Worm (Caenorhabditis elegans) whole organism, early embryonic: ENCODE data around the gene epic-2.

Source experiments
- B0310.2 ChIP-seq: sonication (generic microtip); optimal IDR thresholded peaks from 2 replicates; lab custom pipeline; 2016; ENCODE audit warnings: mild to moderate bottlenecking, missing genetic modification characterization, missing compliant biosample characterization
- F13C5.2 ChIP-seq: sonication (generic microtip); optimal IDR thresholded peaks from 2 replicates; lab custom pipeline; 2017; ENCODE audit warnings: mild to moderate bottlenecking, missing genetic modification characterization, inconsistent platforms, missing compliant biosample characterization
- aly-1 ChIP-seq: sonication (generic microtip); optimal IDR thresholded peaks from 2 replicates; lab custom pipeline; 2016; ENCODE audit warnings: missing genetic modification characterization, missing compliant biosample characterization
- ama-1 ChIP-seq: fragments of 150-350 bp; optimal IDR thresholded peaks from 2 replicates; lab custom pipeline; 2014
- ceh-13 ChIP-seq: fragments of 200-800 bp; sonication (Bioruptor generic); optimal IDR thresholded peaks from 2 replicates; lab custom pipeline; 2018; ENCODE audit warnings: mild to moderate bottlenecking, missing genetic modification characterization, missing compliant biosample characterization
- ceh-36 ChIP-seq: sonication (generic microtip); optimal IDR thresholded peaks from 2 replicates; lab custom pipeline; 2016; ENCODE audit warnings: missing genetic modification characterization, inconsistent platforms, missing compliant biosample characterization
- ets-7 ChIP-seq: sonication (generic microtip); optimal IDR thresholded peaks from 2 replicates; lab custom pipeline; 2016; ENCODE audit warnings: missing genotype, missing genetic modification characterization, missing compliant biosample characterization
- flt-1 ChIP-seq: fragments of 200-800 bp; sonication (Bioruptor generic); IDR thresholded peaks from 2 replicates; pipeline ENCODE4 v1.3.6; 2022; ENCODE audit warnings: missing genetic modification characterization, missing compliant biosample characterization
- hmbx-1 ChIP-seq: sonication (generic microtip); optimal IDR thresholded peaks from 2 replicates; lab custom pipeline; 2016; ENCODE audit warnings: mild to moderate bottlenecking, missing genetic modification characterization, missing compliant biosample characterization
- hmg-4 ChIP-seq: fragments of 200-800 bp; sonication (Bioruptor generic); optimal IDR thresholded peaks from 2 replicates; lab custom pipeline; 2018; ENCODE audit warnings: mild to moderate bottlenecking, missing genetic modification characterization, missing compliant biosample characterization
- hnd-1 ChIP-seq: sonication (generic microtip); optimal IDR thresholded peaks from 2 replicates; lab custom pipeline; 2016; ENCODE audit warnings: missing genetic modification characterization, missing compliant biosample characterization
- pes-1 ChIP-seq: fragments of 200-800 bp; sonication (Bioruptor generic); IDR thresholded peaks from 2 replicates; pipeline ENCODE4 v1.3.6; 2022; ENCODE audit warnings: missing genetic modification reagents, missing genetic modification characterization, missing compliant biosample characterization
- scrt-1 ChIP-seq: fragments of 200-800 bp; sonication (Bioruptor generic); IDR thresholded peaks from 2 replicates; pipeline ENCODE4 v1.3.6; 2022; ENCODE audit warnings: missing genetic modification characterization, missing compliant biosample characterization
- sea-1 ChIP-seq: fragments of 200-800 bp; sonication (Bioruptor generic); conservative IDR thresholded peaks from 2 replicates; pipeline ENCODE4 v1.3.6; 2022; ENCODE audit warnings: missing genetic modification characterization, missing compliant biosample characterization
- tbx-11 ChIP-seq: fragments of 200-800 bp; sonication (Bioruptor generic); IDR thresholded peaks from 2 replicates; pipeline ENCODE4 v1.3.6; 2022; ENCODE audit warnings: missing genetic modification characterization, missing compliant biosample characterization
- tbx-37 ChIP-seq: fragments of 200-800 bp; sonication (Bioruptor generic); conservative IDR thresholded peaks from 2 replicates; pipeline ENCODE4 v1.3.6; 2022; ENCODE audit warnings: missing genetic modification reagents, missing genetic modification characterization, missing compliant biosample characterization
- tra-4 ChIP-seq: sonication (generic microtip); optimal IDR thresholded peaks from 2 replicates; lab custom pipeline; 2017; ENCODE audit warnings: missing genetic modification characterization, missing compliant biosample characterization

epic-2 gene

ce11 chrIV:1715705-1716104 is 4.9 kb upstream of the epic-2 start:
- TF ChIP-seq sea-1, result no peak
- no peak for TF ChIP-seq tbx-11
- TF ChIP-seq hmg-4, result no peak
- no peak for TF ChIP-seq hnd-1 (tag; lab: Kevin White, UChicago)
- TF ChIP-seq scrt-1 (GFP tag; lab: Robert Waterston, UW), result no peak
- no peak for TF ChIP-seq tra-4 (tag; lab: Kevin White, UChicago)
- TF ChIP-seq ets-7 (tag; lab: Kevin White, UChicago), result no peak
- no peak for TF ChIP-seq B0310.2 (tag; lab: Kevin White, UChicago)
- TF ChIP-seq ceh-13 (GFP tag; lab: Kevin White, UChicago), result no peak

- TF ChIP-seq tra-4 (tag; lab: Kevin White, UChicago), result no peak
- no peak for TF ChIP-seq tbx-37 (GFP tag; lab: Robert Waterston, UW)
- TF ChIP-seq ceh-36, result no peak
- TF ChIP-seq aly-1 (tag; lab: Kevin White, UChicago), result no peak
- no peak for TF ChIP-seq ama-1 (lab: Kevin White, UChicago)
- TF ChIP-seq hmbx-1 (tag; lab: Kevin White, UChicago), result no peak
- TF ChIP-seq flt-1 (GFP tag; lab: Robert Waterston, UW), result peak; percentile 43; the same call in 1 of the 2 replicates
- TF ChIP-seq pes-1 (GFP tag; lab: Robert Waterston, UW), result no peak
Measured at ce11 chrIV:1721610-1722009, 1.0 kb downstream of the epic-2 start.

ce11 chrIV:1722463-1722862 is 1.9 kb downstream of the epic-2 start:
- TF ChIP-seq pes-1 (GFP tag; lab: Robert Waterston, UW), result peak; percentile 48; the same call in 1 of the 2 replicates

- no peak for TF ChIP-seq pes-1 (GFP tag; lab: Robert Waterston, UW)
- no peak for TF ChIP-seq aly-1 (tag; lab: Kevin White, UChicago)
- no peak for TF ChIP-seq tbx-11
- TF ChIP-seq sea-1, result no peak
- no peak for TF ChIP-seq hmg-4
- TF ChIP-seq scrt-1 (GFP tag; lab: Robert Waterston, UW), result no peak
- no peak for TF ChIP-seq tra-4 (tag; lab: Kevin White, UChicago)
- no peak for TF ChIP-seq ceh-13 (GFP tag; lab: Kevin White, UChicago)
- TF ChIP-seq F13C5.2 (tag; lab: Kevin White, UChicago), result no peak
- no peak for TF ChIP-seq ceh-36
- TF ChIP-seq ets-7 (tag; lab: Kevin White, UChicago), result no peak
- no peak for TF ChIP-seq tbx-37 (GFP tag; lab: Robert Waterston, UW)
- TF ChIP-seq ama-1 (lab: Kevin White, UChicago), result no peak
Measured at ce11 chrIV:1722953-1723352, 2.4 kb downstream of the epic-2 start.

- TF ChIP-seq hmbx-1 (tag; lab: Kevin White, UChicago) (no peak), ama-1 (lab: Kevin White, UChicago) (no peak), hmg-4 (no peak), aly-1 (tag; lab: Kevin White, UChicago) (no peak), pes-1 (GFP tag; lab: Robert Waterston, UW) (no peak), flt-1 (GFP tag; lab: Robert Waterston, UW) (no peak), F13C5.2 (tag; lab: Kevin White, UChicago) (no peak), ets-7 (tag; lab: Kevin White, UChicago) (no peak), tbx-11 (no peak), hnd-1 (tag; lab: Kevin White, UChicago) (no peak), tra-4 (tag; lab: Kevin White, UChicago) (no peak), ceh-13 (GFP tag; lab: Kevin White, UChicago) (no peak), sea-1 (no peak), scrt-1 (GFP tag; lab: Robert Waterston, UW) (no peak), ceh-36 (no peak), tbx-37 (GFP tag; lab: Robert Waterston, UW) (no peak)
Measured at ce11 chrIV:1724283-1724682, 3.7 kb downstream of the epic-2 start, which contains the start of gene epic-3. TSS of gene epic-3 (minus strand) at chrIV:1724383.

- TF ChIP-seq tbx-11, result no peak
- no peak for TF ChIP-seq pes-1 (GFP tag; lab: Robert Waterston, UW)
- no peak for TF ChIP-seq hnd-1 (tag; lab: Kevin White, UChicago)
- TF ChIP-seq ceh-36, result no peak
- no peak for TF ChIP-seq hmbx-1 (tag; lab: Kevin White, UChicago)
- TF ChIP-seq B0310.2 (tag; lab: Kevin White, UChicago), result no peak
- no peak for TF ChIP-seq scrt-1 (GFP tag; lab: Robert Waterston, UW)
- TF ChIP-seq tbx-37 (GFP tag; lab: Robert Waterston, UW), result no peak
- no peak for TF ChIP-seq ama-1 (lab: Kevin White, UChicago)
- TF ChIP-seq flt-1 (GFP tag; lab: Robert Waterston, UW), result no peak
- TF ChIP-seq ceh-13 (GFP tag; lab: Kevin White, UChicago), result no peak
- no peak for TF ChIP-seq F13C5.2 (tag; lab: Kevin White, UChicago)
- TF ChIP-seq sea-1, result no peak
- no peak for TF ChIP-seq hmg-4
- TF ChIP-seq aly-1 (tag; lab: Kevin White, UChicago), result no peak
- TF ChIP-seq ets-7 (tag; lab: Kevin White, UChicago), result no peak
- TF ChIP-seq tra-4 (tag; lab: Kevin White, UChicago), result no peak
Measured at ce11 chrIV:1725888-1726287, 5.3 kb downstream of the epic-2 start, which contains the start of gene K08D12.8. TSS of gene K08D12.8 (plus strand) at chrIV:1726188.

- TF ChIP-seq hnd-1 (tag; lab: Kevin White, UChicago) (no peak), scrt-1 (GFP tag; lab: Robert Waterston, UW) (no peak), F13C5.2 (tag; lab: Kevin White, UChicago) (no peak), tbx-11 (no peak), hmbx-1 (tag; lab: Kevin White, UChicago) (no peak), ceh-36 (no peak), aly-1 (tag; lab: Kevin White, UChicago) (no peak), ama-1 (lab: Kevin White, UChicago) (no peak), ceh-13 (GFP tag; lab: Kevin White, UChicago) (no peak), hmg-4 (no peak), tbx-37 (GFP tag; lab: Robert Waterston, UW) (no peak)
Measured at ce11 chrIV:1727538-1728072, 7.0 kb downstream of the epic-2 start.
